Fruit fly (Drosophila melanogaster) whole organism, embryonic: ENCODE measurements around the gene CG10317.

Source experiments
- Awh ChIP-seq: fragments of 200-800 bp; sonication (Bioruptor generic); IDR thresholded peaks from 2 replicates; pipeline ENCODE4, ENCODE4 v1.3.6; 2022; ENCODE audit warnings: missing biosample characterization, missing genetic modification characterization
- CG17361 ChIP-seq: fragments of 200-800 bp; sonication (Bioruptor generic); IDR thresholded peaks from 3 replicates; pipeline ENCODE4 v1.3.6; 2022; ENCODE audit warnings: missing biosample characterization, missing genetic modification characterization
- CG8944 ChIP-seq: fragments of 200-800 bp; sonication (Bioruptor generic); optimal IDR thresholded peaks from 3 replicates; lab custom pipeline; 2016; ENCODE audit warnings: missing biosample characterization, missing genetic modification characterization
- dysf ChIP-seq: fragments of 200-800 bp; sonication (Bioruptor generic); IDR thresholded peaks from 3 replicates; pipeline ENCODE4 v1.3.6; 2022; ENCODE audit warnings: missing biosample characterization, missing genetic modification characterization
- ewg ChIP-seq: fragments of 200-800 bp; sonication (Bioruptor generic); optimal IDR thresholded peaks from 3 replicates; lab custom pipeline; 2017; ENCODE audit warnings: mild to moderate bottlenecking, missing biosample characterization, missing genetic modification reagents, missing genetic modification characterization
- gce ChIP-seq: fragments of 200-800 bp; sonication (Bioruptor generic); IDR thresholded peaks from 3 replicates; pipeline ENCODE4 v1.3.6; 2022; ENCODE audit warnings: missing biosample characterization, missing genetic modification characterization
- ham ChIP-seq: fragments of 200-800 bp; sonication (Bioruptor generic); IDR thresholded peaks from 2 replicates; pipeline ENCODE4 v1.3.6; 2022; ENCODE audit warnings: missing biosample characterization, missing genetic modification characterization
- sob ChIP-seq: fragments of 200-800 bp; sonication (Bioruptor generic); IDR thresholded peaks from 2 replicates; pipeline ENCODE4 v1.3.6; 2022; ENCODE audit warnings: missing biosample characterization, missing genetic modification characterization

- TF ChIP-seq CG17361 (GFP tag; lab: Robert Waterston, UW) (no peak), Awh (GFP tag; lab: Robert Waterston, UW) (no peak), gce (no peak), sob (no peak), dysf (GFP tag; lab: Robert Waterston, UW) (no peak), ewg (GFP tag; lab: Kevin White, UChicago) (no peak), CG8944 (GFP tag; lab: Kevin White, UChicago) (no peak), ham (GFP tag; lab: Robert Waterston, UW) (no peak)
Observed at dm6 chr3R:16334797-16335196, 35.5 kb downstream of the CG10317 start.
